Fruit fly (Drosophila melanogaster) whole organism, embryonic: Measurements from ENCODE around the gene Cyp1.

Experiments
- Asciz ChIP-seq: fragments of 200-800 bp; sonication (Bioruptor generic); optimal IDR thresholded peaks from 2 replicates; lab custom pipeline; 2017; ENCODE audit warnings: missing biosample characterization, mild to moderate bottlenecking, missing genetic modification characterization, missing genetic modification reagents
- B-H2 ChIP-seq: fragments of 200-800 bp; sonication (Bioruptor generic); optimal IDR thresholded peaks from 2 replicates; lab custom pipeline; 2018; ENCODE audit warnings: missing biosample characterization, mild to moderate bottlenecking, missing genetic modification characterization
- CG10274 ChIP-seq: fragments of 200-800 bp; sonication (Bioruptor generic); optimal IDR thresholded peaks from 3 replicates; lab custom pipeline; 2017; ENCODE audit warnings: missing biosample characterization, mild to moderate bottlenecking, missing genetic modification characterization
- CG10431 ChIP-seq: fragments of 200-800 bp; sonication (Bioruptor generic); optimal IDR thresholded peaks from 3 replicates; lab custom pipeline; 2018; ENCODE audit warnings: missing biosample characterization, mild to moderate bottlenecking, missing genetic modification characterization
- CG10462 ChIP-seq: fragments of 200-800 bp; sonication (Bioruptor generic); optimal IDR thresholded peaks from 2 replicates; lab custom pipeline; 2016; ENCODE audit warnings: missing biosample characterization, missing genetic modification characterization
- CG11085 ChIP-seq: fragments of 200-800 bp; sonication (Bioruptor generic); IDR thresholded peaks from 2 replicates; pipeline ENCODE4 v1.3.6; 2022; ENCODE audit warnings: missing biosample characterization, missing genetic modification characterization
- CG11093 ChIP-seq: fragments of 200-800 bp; sonication (Bioruptor generic); IDR thresholded peaks from 3 replicates; pipeline ENCODE4 v1.3.6; 2022; ENCODE audit warnings: missing biosample characterization, missing genetic modification characterization
- CG11247 ChIP-seq: fragments of 200-800 bp; sonication (Bioruptor generic); IDR thresholded peaks from 2 replicates; pipeline ENCODE4 v1.3.6; 2022; ENCODE audit warnings: missing biosample characterization, missing genetic modification characterization
- CG1233 ChIP-seq: fragments of 200-800 bp; sonication (Bioruptor generic); optimal IDR thresholded peaks from 4 replicates; lab custom pipeline; 2018; ENCODE audit warnings: missing biosample characterization, mild to moderate bottlenecking, missing genetic modification characterization
- CG13287 ChIP-seq: fragments of 200-800 bp; sonication (Bioruptor generic); IDR thresholded peaks from 2 replicates; pipeline ENCODE4 v1.3.6; 2022; ENCODE audit warnings: missing biosample characterization, missing genetic modification characterization; ENCODE audit not compliant: partially characterized antibody
- CG16813 ChIP-seq: fragments of 200-800 bp; sonication (Bioruptor generic); IDR thresholded peaks from 3 replicates; pipeline ENCODE4 v1.3.6; 2022; ENCODE audit warnings: missing biosample characterization, missing genetic modification characterization; ENCODE audit not compliant: partially characterized antibody
- CG17359 ChIP-seq: fragments of 200-800 bp; sonication (Bioruptor generic); optimal IDR thresholded peaks from 3 replicates; lab custom pipeline; 2018; ENCODE audit warnings: missing biosample characterization, mild to moderate bottlenecking, missing genetic modification characterization, moderate library complexity
- CG17385 ChIP-seq: fragments of 200-800 bp; sonication (Bioruptor generic); optimal IDR thresholded peaks from 3 replicates; lab custom pipeline; 2018; ENCODE audit warnings: missing biosample characterization, mild to moderate bottlenecking, missing genetic modification characterization
- CG17802 ChIP-seq: fragments of 200-800 bp; sonication (Bioruptor generic); optimal IDR thresholded peaks from 2 replicates; lab custom pipeline; 2018; ENCODE audit warnings: missing biosample characterization, mild to moderate bottlenecking, missing genetic modification characterization, moderate library complexity
- CG1832 ChIP-seq: fragments of 200-800 bp; sonication (Bioruptor generic); optimal IDR thresholded peaks from 2 replicates; lab custom pipeline; 2017; ENCODE audit warnings: missing biosample characterization, mild to moderate bottlenecking, missing genetic modification characterization, inconsistent platforms
- CG18476 ChIP-seq: fragments of 200-800 bp; sonication (Bioruptor generic); optimal IDR thresholded peaks from 2 replicates; lab custom pipeline; 2016; ENCODE audit warnings: missing biosample characterization, mild to moderate bottlenecking, missing genetic modification characterization
- CG30431 ChIP-seq: fragments of 200-800 bp; sonication (Bioruptor generic); optimal IDR thresholded peaks from 2 replicates; lab custom pipeline; 2017; ENCODE audit warnings: missing biosample characterization, missing genetic modification characterization
- CG42726 ChIP-seq: fragments of 200-800 bp; sonication (Bioruptor generic); IDR thresholded peaks from 2 replicates; pipeline ENCODE4 v1.3.6; 2022; ENCODE audit warnings: missing biosample characterization, missing genetic modification characterization; ENCODE audit not compliant: partially characterized antibody
- CG4854 ChIP-seq: fragments of 200-800 bp; sonication (Bioruptor generic); optimal IDR thresholded peaks from 2 replicates; lab custom pipeline; 2016; ENCODE audit warnings: missing biosample characterization, missing genetic modification characterization, inconsistent platforms
- CG5180 ChIP-seq: fragments of 200-800 bp; sonication (Bioruptor generic); optimal IDR thresholded peaks from 3 replicates; lab custom pipeline; 2017; ENCODE audit warnings: missing biosample characterization, missing genetic modification characterization, mild to moderate bottlenecking, moderate library complexity, missing genetic modification reagents
- CG7271 ChIP-seq: fragments of 200-800 bp; sonication (Bioruptor generic); optimal IDR thresholded peaks from 2 replicates; lab custom pipeline; 2018; ENCODE audit warnings: missing biosample characterization, mild to moderate bottlenecking, missing genetic modification characterization, moderate library complexity
- CG7372 ChIP-seq: fragments of 200-800 bp; sonication (Bioruptor generic); IDR thresholded peaks from 2 replicates; pipeline ENCODE4 v1.3.6; 2022; ENCODE audit warnings: missing biosample characterization, missing genetic modification characterization
- CG7987 ChIP-seq: fragments of 200-800 bp; sonication (Bioruptor generic); optimal IDR thresholded peaks from 2 replicates; lab custom pipeline; 2018; ENCODE audit warnings: missing biosample characterization, mild to moderate bottlenecking, missing genetic modification characterization, moderate library complexity
- CG9817 ChIP-seq: fragments of 200-800 bp; sonication (Bioruptor generic); optimal IDR thresholded peaks from 2 replicates; lab custom pipeline; 2018; ENCODE audit warnings: missing biosample characterization, mild to moderate bottlenecking, missing genetic modification characterization, moderate library complexity
- Dfd ChIP-seq, 2 experiments: fragments of >200 bp; optimal IDR thresholded peaks; 2 replicates each; lab custom pipeline; 2017; ENCODE audit warnings: missing biosample characterization in 2 of 2, missing genetic modification characterization in 2 of 2
- Doc2 ChIP-seq: fragments of 200-800 bp; sonication (Bioruptor generic); IDR thresholded peaks from 2 replicates; pipeline ENCODE4 v1.3.6; 2022; ENCODE audit warnings: missing biosample characterization, missing genetic modification characterization
- Gsc ChIP-seq: fragments of 200-800 bp; sonication (Bioruptor generic); IDR thresholded peaks from 2 replicates; pipeline ENCODE4 v1.3.6; 2022; ENCODE audit warnings: missing biosample characterization, missing genetic modification characterization
- Hr3 ChIP-seq: fragments of 200-800 bp; sonication (Bioruptor generic); optimal IDR thresholded peaks from 3 replicates; lab custom pipeline; 2016; ENCODE audit warnings: missing biosample characterization, missing genetic modification characterization
- Hr39 ChIP-seq: fragments of >200 bp; optimal IDR thresholded peaks from 2 replicates; lab custom pipeline; 2017
- Hsf ChIP-seq: fragments of 200-800 bp; sonication (Bioruptor generic); optimal IDR thresholded peaks from 3 replicates; lab custom pipeline; 2016; ENCODE audit warnings: missing biosample characterization, missing genetic modification characterization
- Lhr ChIP-seq: fragments of 200-800 bp; sonication (Bioruptor generic); optimal IDR thresholded peaks from 3 replicates; lab custom pipeline; 2017; ENCODE audit warnings: mild to moderate bottlenecking, missing biosample characterization, missing genetic modification reagents, missing genetic modification characterization
- MBD-R2 ChIP-seq: fragments of 200-800 bp; sonication (Bioruptor generic); IDR thresholded peaks from 2 replicates; pipeline ENCODE4 v1.3.6; 2022; ENCODE audit warnings: missing biosample characterization, missing genetic modification characterization
- Med ChIP-seq: fragments of 200-800 bp; sonication (Bioruptor generic); peaks from one replicate; lab custom pipeline; 2016; ENCODE audit warnings: missing biosample characterization, missing genetic modification characterization, mild to moderate bottlenecking, inconsistent platforms, moderate library complexity
- Mes4 ChIP-seq: fragments of 200-800 bp; sonication (Bioruptor generic); optimal IDR thresholded peaks from 2 replicates; lab custom pipeline; 2016; ENCODE audit warnings: missing biosample characterization, missing genetic modification characterization
- Side ChIP-seq: fragments of 200-800 bp; sonication (Bioruptor generic); optimal IDR thresholded peaks from 2 replicates; lab custom pipeline; 2016; ENCODE audit warnings: missing biosample characterization, missing genetic modification characterization
- az2 ChIP-seq: fragments of 200-800 bp; sonication (Bioruptor generic); optimal IDR thresholded peaks from 3 replicates; lab custom pipeline; 2016; ENCODE audit warnings: missing biosample characterization, missing genetic modification characterization
- btn ChIP-seq: fragments of 200-800 bp; sonication (Bioruptor generic); optimal IDR thresholded peaks from 2 replicates; lab custom pipeline; 2016; ENCODE audit warnings: missing biosample characterization, missing genetic modification characterization
- crc ChIP-seq: fragments of 200-800 bp; sonication (Bioruptor generic); optimal IDR thresholded peaks from 2 replicates; lab custom pipeline; 2016; ENCODE audit warnings: missing biosample characterization, missing genetic modification characterization
- danr ChIP-seq: fragments of 200-800 bp; sonication (Bioruptor generic); IDR thresholded peaks from 2 replicates; pipeline ENCODE4 v1.3.6; 2022; ENCODE audit warnings: missing biosample characterization, missing genetic modification characterization
- eve ChIP-seq, 2 experiments: fragments of >200 bp; optimal IDR thresholded peaks; 2 replicates each; lab custom pipeline; 2017; ENCODE audit warnings: missing biosample characterization in 2 of 2, missing genetic modification characterization in 2 of 2
- eyg ChIP-seq: fragments of 200-800 bp; sonication (Bioruptor generic); optimal IDR thresholded peaks from 3 replicates; lab custom pipeline; 2016; ENCODE audit warnings: missing biosample characterization, missing genetic modification characterization
- gcm ChIP-seq: fragments of 200-800 bp; sonication (Bioruptor generic); optimal IDR thresholded peaks from 2 replicates; lab custom pipeline; 2019; ENCODE audit warnings: missing biosample characterization, mild to moderate bottlenecking, missing genetic modification characterization, moderate library complexity
- grau ChIP-seq: fragments of 200-800 bp; optimal IDR thresholded peaks from 3 replicates; lab custom pipeline; 2019; ENCODE audit warnings: missing biosample characterization, mild to moderate bottlenecking, missing genetic modification characterization, moderate library complexity
- jing ChIP-seq: fragments of 200-800 bp; sonication (Bioruptor generic); optimal IDR thresholded peaks from 2 replicates; lab custom pipeline; 2018; ENCODE audit warnings: missing biosample characterization, mild to moderate bottlenecking, missing genetic modification characterization
- jumu ChIP-seq: fragments of 200-800 bp; sonication (Bioruptor generic); optimal IDR thresholded peaks from 3 replicates; lab custom pipeline; 2016; ENCODE audit warnings: missing biosample characterization, missing genetic modification characterization
- lmd ChIP-seq: fragments of 200-800 bp; sonication (Bioruptor generic); IDR thresholded peaks from 2 replicates; pipeline ENCODE4 v1.3.6; 2022; ENCODE audit warnings: missing biosample characterization, missing genetic modification characterization
- pfk ChIP-seq: fragments of 200-800 bp; sonication (Bioruptor generic); optimal IDR thresholded peaks from 2 replicates; lab custom pipeline; 2018; ENCODE audit warnings: missing biosample characterization, mild to moderate bottlenecking, missing genetic modification characterization, moderate library complexity
- pros ChIP-seq: fragments of 200-800 bp; sonication (Bioruptor generic); optimal IDR thresholded peaks from 3 replicates; lab custom pipeline; 2019; ENCODE audit warnings: missing biosample characterization, mild to moderate bottlenecking, missing genetic modification characterization, moderate library complexity
- ranshi ChIP-seq: fragments of 200-800 bp; sonication (Bioruptor generic); IDR thresholded peaks from 2 replicates; pipeline ENCODE4 v1.3.6; 2022; ENCODE audit warnings: missing biosample characterization, missing genetic modification characterization
- sc ChIP-seq, 3 experiments: fragments of >200 bp in 2 of 3; fragments of 200-800 bp in 1 of 3; sonication (Bioruptor generic) in 1 of 3; optimal IDR thresholded peaks; 2 replicates in 2 of 3; 3 replicates in 1 of 3; lab custom pipeline; 2017; ENCODE audit warnings: mild to moderate bottlenecking in 1 of 3, missing biosample characterization in 1 of 3, missing genetic modification characterization in 1 of 3, missing genetic modification reagents in 1 of 3
- so ChIP-seq: fragments of 200-800 bp; sonication (Bioruptor generic); IDR thresholded peaks from 3 replicates; pipeline ENCODE4 v1.3.6; 2022; ENCODE audit warnings: missing biosample characterization, missing genetic modification characterization

Gene Cyp1

DNA sequence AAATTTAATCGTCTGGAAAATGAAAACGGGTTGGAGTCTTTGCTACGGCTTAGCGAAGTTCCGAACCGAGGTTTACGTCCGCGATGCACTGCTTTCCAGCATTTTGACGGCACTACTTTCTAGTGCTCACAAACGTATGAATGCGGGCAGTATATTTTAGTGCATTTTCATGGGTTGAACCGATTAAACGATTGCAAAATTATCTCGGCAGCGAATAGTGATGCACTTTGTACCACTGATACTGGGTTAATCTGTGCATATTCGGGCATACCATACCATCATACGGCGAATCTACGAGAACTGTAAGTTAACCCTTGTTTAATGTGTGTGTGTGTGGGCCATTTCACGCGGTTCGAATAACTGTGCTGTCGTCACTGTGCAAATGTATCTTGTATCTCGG is 49.4 kb downstream of the Cyp1 start, which contains the start of gene Mfe2 (continued):
- TF ChIP-seq ranshi (GFP tag; lab: Robert Waterston, UW), result peak; percentile 52; the same call in 1 of the 2 replicates
- no peak for TF ChIP-seq danr (GFP tag; lab: Robert Waterston, UW)
- no peak for TF ChIP-seq Asciz (GFP tag; lab: Kevin White, UChicago)
- TF ChIP-seq Doc2 (GFP tag; lab: Robert Waterston, UW), result no peak
- TF ChIP-seq CG9817 (tag; lab: Kevin White, UChicago), result peak; percentile 62
- TF ChIP-seq CG11093, result no peak
- no peak for TF ChIP-seq CG17385 (GFP tag; lab: Kevin White, UChicago)
- TF ChIP-seq CG10431 (GFP tag; lab: Kevin White, UChicago), result no peak
- peak; percentile 47 for TF ChIP-seq Hr3
- TF ChIP-seq CG4854 (GFP tag; lab: Kevin White, UChicago), result peak; percentile 39
- peak; percentile 48 for TF ChIP-seq grau (tag; lab: Kevin White, UChicago)
- TF ChIP-seq CG7372, result no peak
- no peak for TF ChIP-seq gcm (GFP tag; lab: Kevin White, UChicago)
- TF ChIP-seq Hsf (GFP tag; lab: Kevin White, UChicago), result peak; percentile 53
- TF ChIP-seq CG11085 (GFP tag; lab: Robert Waterston, UW), result 0 out of 2 replicates have a peak, but pooled peaks have one; percentile 32
- TF ChIP-seq CG18476 (GFP tag; lab: Kevin White, UChicago), result no peak
- TF ChIP-seq sc (optimal IDR thresholded peaks at IDR 0.05; lab: Kevin White, UChicago), result no peak
- TF ChIP-seq sc (GFP tag; optimal IDR thresholded peaks at IDR 0.05; lab: Kevin White, UChicago), result no peak
- peak; percentile 96 for TF ChIP-seq Med (GFP tag; lab: Kevin White, UChicago)
- no peak for TF ChIP-seq CG7987 (GFP tag; lab: Kevin White, UChicago)
- peak; percentile 41; the same call in 1 of the 2 replicates for TF ChIP-seq CG42726 (GFP tag; lab: Robert Waterston, UW)
- TF ChIP-seq Lhr (GFP tag; lab: Kevin White, UChicago), result peak; percentile 91
- TF ChIP-seq az2 (GFP tag; lab: Kevin White, UChicago), result peak; percentile 11
- TF ChIP-seq jing, result no peak
- TF ChIP-seq so (GFP tag; lab: Robert Waterston, UW), result 0 out of 3 replicates have a peak, but pooled peaks have one; percentile 9
- peak; percentile 66 for TF ChIP-seq MBD-R2 (GFP tag; lab: Robert Waterston, UW)
- TF ChIP-seq btn (GFP tag; lab: Kevin White, UChicago), result no peak
- TF ChIP-seq CG7271 (tag; lab: Kevin White, UChicago), result no peak
- no peak for TF ChIP-seq CG10462 (GFP tag; lab: Kevin White, UChicago)
- peak; percentile 60 for TF ChIP-seq jumu (GFP tag; lab: Kevin White, UChicago)
- no peak for TF ChIP-seq pfk (GFP tag; lab: Kevin White, UChicago)
- TF ChIP-seq CG1832 (GFP tag; lab: Kevin White, UChicago), result no peak
- no peak for TF ChIP-seq CG10274
- no peak for TF ChIP-seq Hr39 (lab: Kevin White, UChicago)
- TF ChIP-seq CG13287, result peak; percentile 48; the same call in 1 of the 2 replicates
- TF ChIP-seq Mes4, result peak; percentile 39
- TF ChIP-seq B-H2 (GFP tag; lab: Kevin White, UChicago), result peak; percentile 77
- TF ChIP-seq CG16813 (GFP tag; lab: Robert Waterston, UW), result 0 out of 3 replicates have a peak, but pooled peaks have one; percentile 30
- TF ChIP-seq crc, result no peak
- TF ChIP-seq CG1233 (GFP tag; lab: Kevin White, UChicago), result peak; percentile 43
- peak; percentile 56 for TF ChIP-seq CG11247 (GFP tag; lab: Robert Waterston, UW)
- TF ChIP-seq pros (GFP tag; lab: Kevin White, UChicago), result no peak
- TF ChIP-seq Dfd (GFP tag; optimal IDR thresholded peaks at IDR 0.05; lab: Kevin White, UChicago), result no peak
- TF ChIP-seq Gsc (GFP tag; lab: Robert Waterston, UW), result no peak
- no peak for TF ChIP-seq eyg (GFP tag; lab: Kevin White, UChicago)
- TF ChIP-seq Side, result peak; percentile 59
- no peak for TF ChIP-seq CG30431 (GFP tag; lab: Kevin White, UChicago)
- TF ChIP-seq CG17359 (tag; lab: Kevin White, UChicago), result peak; percentile 41
- TF ChIP-seq lmd (GFP tag; lab: Robert Waterston, UW), result peak; percentile 33; the same call in 1 of the 2 replicates
- TF ChIP-seq CG17802, result no peak
- TF ChIP-seq eve (GFP tag; optimal IDR thresholded peaks at IDR 0.05; lab: Kevin White, UChicago), result no peak
- TF ChIP-seq CG5180 (GFP tag; lab: Kevin White, UChicago), result peak; percentile 19
